Worm (Caenorhabditis elegans) whole organism, L2 larva: ENCODE results near the gene spp-4.
A peak's percentile ranks its signal among the peaks of the same experiment; 100 is the strongest.

ENCODE experiments used
- C34F6.9 ChIP-seq: fragments of 150-350 bp; optimal IDR thresholded peaks from 2 replicates; lab custom pipeline; 2014; ENCODE audit warnings: missing biosample characterization, missing genetic modification characterization
- F13H6.1 ChIP-seq: sonication (generic microtip); optimal IDR thresholded peaks from 2 replicates; lab custom pipeline; 2016; ENCODE audit warnings: missing genetic modification characterization, missing compliant biosample characterization
- R02D3.7 ChIP-seq: fragments of 150-350 bp; optimal IDR thresholded peaks from 2 replicates; lab custom pipeline; 2014; ENCODE audit warnings: missing biosample characterization, missing genetic modification characterization
- Y55F3AM.14 ChIP-seq: fragments of 200-800 bp; sonication (Bioruptor generic); optimal IDR thresholded peaks from 2 replicates; lab custom pipeline; 2018; ENCODE audit warnings: mild to moderate bottlenecking, missing genetic modification characterization, missing compliant biosample characterization
- ZK546.5 ChIP-seq: sonication (generic microtip); optimal IDR thresholded peaks from 2 replicates; lab custom pipeline; 2017; ENCODE audit warnings: missing biosample characterization, missing genetic modification characterization
- ama-1 ChIP-seq: fragments of 150-350 bp; optimal IDR thresholded peaks from 2 replicates; lab custom pipeline; 2018; ENCODE audit warnings: inconsistent platforms
- blmp-1 ChIP-seq: sonication (generic microtip); optimal IDR thresholded peaks from 2 replicates; lab custom pipeline; 2017; ENCODE audit warnings: missing genetic modification characterization, mild to moderate bottlenecking, missing compliant biosample characterization, antibody characterized with exemption, moderate library complexity; ENCODE audit not compliant: insufficient read depth
- ceh-16 ChIP-seq: fragments of 150-350 bp; optimal IDR thresholded peaks from 2 replicates; lab custom pipeline; 2014; ENCODE audit warnings: missing biosample characterization, missing genetic modification characterization
- crh-2 ChIP-seq: sonication (generic microtip); optimal IDR thresholded peaks from 2 replicates; lab custom pipeline; 2017; ENCODE audit warnings: missing biosample characterization, missing genetic modification characterization
- dmd-4 ChIP-seq: sonication (generic microtip); optimal IDR thresholded peaks from 2 replicates; lab custom pipeline; 2017; ENCODE audit warnings: missing biosample characterization, missing genetic modification characterization
- egl-27 ChIP-seq: sonication (generic microtip); optimal IDR thresholded peaks from 3 replicates; lab custom pipeline; 2017; ENCODE audit warnings: missing biosample characterization, missing genetic modification reagents, missing genetic modification characterization
- elt-1 ChIP-seq: fragments of 150-350 bp; optimal IDR thresholded peaks from 2 replicates; lab custom pipeline; 2014; ENCODE audit warnings: missing biosample characterization, missing genetic modification characterization
- elt-3 ChIP-seq: sonication (generic microtip); optimal IDR thresholded peaks from 2 replicates; lab custom pipeline; 2017; ENCODE audit warnings: missing biosample characterization, missing genetic modification characterization
- fos-1 ChIP-seq: fragments of 150-350 bp; optimal IDR thresholded peaks from 2 replicates; lab custom pipeline; 2014; ENCODE audit warnings: missing biosample characterization, missing genetic modification characterization
- gmeb-1 ChIP-seq: fragments of 150-350 bp; optimal IDR thresholded peaks from 2 replicates; lab custom pipeline; 2014; ENCODE audit warnings: missing biosample characterization, missing genetic modification characterization
- lin-11 ChIP-seq: fragments of 150-350 bp; sonication (generic microtip); optimal IDR thresholded peaks from 2 replicates; lab custom pipeline; 2014; ENCODE audit warnings: missing biosample characterization, missing genetic modification characterization, inconsistent platforms, mixed read lengths
- lin-13 ChIP-seq: fragments of 150-350 bp; optimal IDR thresholded peaks from 2 replicates; lab custom pipeline; 2014; ENCODE audit warnings: missing biosample characterization, missing genetic modification reagents, missing genetic modification characterization
- lin-39 ChIP-seq: fragments of 150-350 bp; optimal IDR thresholded peaks from 2 replicates; lab custom pipeline; 2014; ENCODE audit warnings: missing biosample characterization, missing genetic modification reagents, missing genetic modification characterization
- lsy-2 ChIP-seq, 2 experiments: fragments of 150-350 bp in 1 of 2; sonication (generic microtip) in 1 of 2; optimal IDR thresholded peaks; 2 replicates each; lab custom pipeline; 2014 to 2017; ENCODE audit warnings: missing biosample characterization in 2 of 2, missing genetic modification characterization in 2 of 2
- mbf-1 ChIP-seq: sonication (generic microtip); optimal IDR thresholded peaks from 2 replicates; lab custom pipeline; 2017; ENCODE audit warnings: missing biosample characterization, missing genetic modification characterization
- mdl-1 ChIP-seq, 2 experiments: fragments of 150-350 bp in 1 of 2; sonication (generic microtip) in 1 of 2; optimal IDR thresholded peaks; 2 replicates each; lab custom pipeline; 2017; ENCODE audit warnings: missing biosample characterization in 2 of 2, missing genetic modification characterization in 2 of 2
- nhr-10 ChIP-seq: sonication (generic microtip); optimal IDR thresholded peaks from 2 replicates; lab custom pipeline; 2017; ENCODE audit warnings: missing biosample characterization, missing genetic modification characterization
- nhr-11 ChIP-seq: fragments of 150-350 bp; optimal IDR thresholded peaks from 2 replicates; lab custom pipeline; 2014; ENCODE audit warnings: missing biosample characterization, missing genetic modification characterization
- nhr-12 ChIP-seq: fragments of 150-350 bp; optimal IDR thresholded peaks from 2 replicates; lab custom pipeline; 2014; ENCODE audit warnings: missing biosample characterization, missing genetic modification characterization
- nhr-129 ChIP-seq: fragments of 150-350 bp; optimal IDR thresholded peaks from 2 replicates; lab custom pipeline; 2014; ENCODE audit warnings: missing biosample characterization, missing genetic modification characterization
- nhr-21 ChIP-seq: fragments of 150-350 bp; optimal IDR thresholded peaks from 2 replicates; lab custom pipeline; 2014; ENCODE audit warnings: missing biosample characterization, missing genetic modification characterization
- nhr-23 ChIP-seq: fragments of 150-350 bp; optimal IDR thresholded peaks from 2 replicates; lab custom pipeline; 2014; ENCODE audit warnings: missing biosample characterization, missing genetic modification reagents, missing genetic modification characterization
- nhr-237 ChIP-seq: fragments of 150-350 bp; optimal IDR thresholded peaks from 2 replicates; lab custom pipeline; 2014; ENCODE audit warnings: missing biosample characterization, missing genetic modification characterization
- nhr-25 ChIP-seq: fragments of 150-350 bp; sonication (generic microtip); optimal IDR thresholded peaks from 3 replicates; lab custom pipeline; 2014; ENCODE audit warnings: missing biosample characterization, missing genetic modification characterization
- nhr-6 ChIP-seq: fragments of 150-350 bp; optimal IDR thresholded peaks from 2 replicates; lab custom pipeline; 2014; ENCODE audit warnings: missing biosample characterization, missing genetic modification characterization
- nhr-77 ChIP-seq: fragments of 150-350 bp; optimal IDR thresholded peaks from 2 replicates; lab custom pipeline; 2014; ENCODE audit warnings: missing biosample characterization, missing genetic modification characterization
- peb-1 ChIP-seq: fragments of 150-350 bp; optimal IDR thresholded peaks from 2 replicates; lab custom pipeline; 2014; ENCODE audit warnings: missing biosample characterization, missing genetic modification characterization
- skn-1 ChIP-seq: sonication (generic microtip); optimal IDR thresholded peaks from 2 replicates; lab custom pipeline; 2017; ENCODE audit warnings: missing biosample characterization, missing genetic modification characterization
- sma-3 ChIP-seq: sonication (generic microtip); optimal IDR thresholded peaks from 2 replicates; lab custom pipeline; 2016; ENCODE audit warnings: missing genetic modification reagents, missing genetic modification characterization, missing compliant biosample characterization
- sma-9 ChIP-seq, 2 experiments: fragments of 150-350 bp in 1 of 2; sonication (generic microtip) in 1 of 2; optimal IDR thresholded peaks; 2 replicates each; lab custom pipeline; 2014 to 2016; ENCODE audit warnings: missing genetic modification characterization in 2 of 2, mild to moderate bottlenecking in 1 of 2, missing biosample characterization in 1 of 2, missing compliant biosample characterization in 1 of 2, missing genetic modification reagents in 1 of 2, moderate library complexity in 1 of 2
- snpc-4 ChIP-seq: fragments of 150-350 bp; optimal IDR thresholded peaks from 2 replicates; lab custom pipeline; 2014; ENCODE audit warnings: missing biosample characterization, missing genetic modification characterization
- unc-39 ChIP-seq: fragments of 150-350 bp; optimal IDR thresholded peaks from 2 replicates; lab custom pipeline; 2014; ENCODE audit warnings: missing biosample characterization, missing genetic modification characterization
- unc-55 ChIP-seq: fragments of 150-350 bp; sonication (generic microtip); optimal IDR thresholded peaks from 3 replicates; lab custom pipeline; 2014; ENCODE audit warnings: missing biosample characterization, missing genetic modification reagents, missing genetic modification characterization
- unc-62 ChIP-seq: fragments of 150-350 bp; optimal IDR thresholded peaks from 2 replicates; lab custom pipeline; 2014; ENCODE audit warnings: missing biosample characterization, missing genetic modification reagents, missing genetic modification characterization
- zag-1 ChIP-seq: fragments of 150-350 bp; optimal IDR thresholded peaks from 2 replicates; lab custom pipeline; 2014; ENCODE audit warnings: missing biosample characterization, missing genetic modification characterization
- ztf-1 ChIP-seq: fragments of 200-800 bp; sonication (Bioruptor generic); conservative IDR thresholded peaks from 2 replicates; pipeline ENCODE4 v1.3.6; 2022; ENCODE audit warnings: missing genetic modification characterization, missing compliant biosample characterization
- ztf-4 ChIP-seq: fragments of 150-350 bp; optimal IDR thresholded peaks from 2 replicates; lab custom pipeline; 2014; ENCODE audit warnings: missing biosample characterization, missing genetic modification characterization

Gene spp-4

ce11 chrX:7330685-7331196, 12.2 kb upstream of the spp-4 start, which contains the start of gene ttr-30:
TSS of gene ttr-30 (plus strand) at chrX:7330949.
- TF ChIP-seq gmeb-1 (tag; lab: Kevin White, UChicago) (no peak), lin-13 (GFP tag; lab: Kevin White, UChicago) (no peak), sma-3 (GFP tag; lab: Kevin White, UChicago) (peak; percentile 64), elt-1 (tag; lab: Kevin White, UChicago) (no peak), nhr-12 (no peak), ama-1 (no peak), peb-1 (tag; lab: Kevin White, UChicago) (no peak), nhr-11 (no peak), blmp-1 (tag; lab: Kevin White, UChicago) (peak; percentile 80), snpc-4 (tag; lab: Kevin White, UChicago) (no peak), nhr-10 (tag; lab: Kevin White, UChicago) (no peak), nhr-25 (peak; percentile 67), R02D3.7 (tag; lab: Kevin White, UChicago) (no peak), lsy-2 (tag; optimal IDR thresholded peaks at IDR 0.05; lab: Kevin White, UChicago) (no peak), nhr-21 (no peak), nhr-23 (no peak), mbf-1 (tag; lab: Kevin White, UChicago) (no peak), nhr-6 (tag; lab: Kevin White, UChicago) (no peak), Y55F3AM.14 (GFP tag; lab: Kevin White, UChicago) (no peak), lin-11 (tag; lab: Kevin White, UChicago) (no peak), unc-55 (GFP tag; lab: Kevin White, UChicago) (no peak), elt-3 (tag; lab: Kevin White, UChicago) (no peak)

DNA sequence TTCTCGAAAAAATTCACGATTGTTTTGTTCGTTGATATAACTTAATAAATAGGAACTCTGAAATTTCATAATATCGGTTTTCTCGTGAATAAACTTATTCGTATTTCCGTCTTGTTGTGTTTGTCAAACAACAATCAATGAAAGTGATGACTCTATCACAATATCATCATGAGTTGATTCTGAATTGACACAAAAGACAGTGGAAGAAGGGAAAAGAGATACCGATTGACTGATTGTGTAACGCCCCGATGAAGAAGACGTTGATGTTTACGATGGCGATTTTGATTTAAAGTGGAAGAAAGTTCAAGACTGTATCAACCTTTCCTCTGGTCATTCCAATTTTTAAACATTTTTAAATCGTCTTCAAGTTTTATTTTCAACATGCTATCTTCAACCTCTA, 11.0 kb upstream of the spp-4 start, which contains the start of gene ttr-59:
Gene ttr-59 (plus strand): TSS at position 218 of the 400 bp plus-strand sequence.
- TF ChIP-seq nhr-25, result peak; percentile 51
- TF ChIP-seq sma-3 (GFP tag; lab: Kevin White, UChicago), result peak; percentile 65
- no peak for TF ChIP-seq mdl-1 (tag; optimal IDR thresholded peaks at IDR 0.05; lab: Kevin White, UChicago)
- no peak for TF ChIP-seq skn-1 (tag; lab: Kevin White, UChicago)
- TF ChIP-seq nhr-21, result peak; percentile 25
- peak; percentile 69 for TF ChIP-seq blmp-1 (tag; lab: Kevin White, UChicago)

DNA sequence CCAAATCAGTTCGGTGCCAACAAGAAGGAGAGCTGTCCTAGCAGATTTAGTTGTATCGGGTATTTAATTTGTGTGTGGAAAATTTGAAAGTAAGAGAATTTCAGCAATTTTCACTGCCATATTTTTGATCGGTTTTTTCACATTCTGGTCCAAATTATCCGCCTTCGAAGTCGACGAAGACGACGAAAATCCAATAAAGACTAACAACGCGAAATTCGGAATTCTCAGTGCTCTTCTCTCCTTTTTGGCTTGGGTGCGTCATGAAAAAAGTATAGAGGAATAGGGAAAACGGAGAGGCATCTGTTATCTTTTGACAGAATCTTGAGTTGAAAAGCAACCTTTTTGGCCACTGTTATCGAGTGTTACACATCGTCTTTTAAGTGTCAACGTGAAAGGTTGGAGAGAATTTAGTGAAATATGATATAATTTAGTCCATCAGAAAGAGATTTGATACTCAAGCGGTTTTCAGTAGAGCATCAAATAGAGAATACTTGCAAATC, 9.6 kb upstream of the spp-4 start:
- peak; percentile 20 for TF ChIP-seq unc-55 (GFP tag; lab: Kevin White, UChicago)
- no peak for TF ChIP-seq lin-13 (GFP tag; lab: Kevin White, UChicago)

DNA sequence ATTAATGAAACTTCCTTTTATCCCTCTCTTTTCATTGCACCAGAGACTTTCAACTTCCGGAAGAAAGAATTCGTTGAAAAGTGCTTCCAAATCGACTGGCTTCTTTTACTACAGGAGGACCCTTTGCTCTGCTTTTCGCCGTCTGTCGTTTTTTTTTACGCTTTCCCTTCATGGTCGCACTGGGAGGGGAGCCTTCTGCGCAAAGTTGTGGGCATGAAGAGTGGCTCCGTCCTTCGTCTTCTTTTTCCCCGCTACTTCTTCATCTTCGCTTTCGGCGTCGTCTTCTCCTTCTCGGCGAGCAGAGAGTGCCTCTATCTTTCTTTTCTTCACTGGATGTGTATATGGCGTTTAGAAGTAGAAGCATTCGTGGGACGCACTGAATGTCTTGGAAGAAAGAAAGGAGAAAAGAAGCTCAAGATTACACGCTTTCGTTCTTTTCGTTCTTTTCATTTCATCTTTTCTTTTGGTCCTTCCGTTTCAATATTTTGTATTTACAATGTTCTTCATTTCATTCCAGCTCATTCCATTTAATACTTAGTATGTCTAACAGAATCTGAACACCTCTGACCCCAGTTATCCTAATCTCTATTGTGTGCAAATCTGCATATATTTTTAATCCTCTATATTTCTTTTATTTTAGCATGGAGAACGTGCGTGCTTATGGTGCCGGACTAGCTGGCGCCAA, 8.6 kb upstream of the spp-4 start, which contains the start of gene sng-1:
Gene sng-1 (plus strand): TSS at position 635 of the 685 bp plus-strand sequence.
- TF ChIP-seq snpc-4 (tag; lab: Kevin White, UChicago) (no peak), nhr-77 (tag; lab: Kevin White, UChicago) (no peak), Y55F3AM.14 (GFP tag; lab: Kevin White, UChicago) (no peak), skn-1 (tag; lab: Kevin White, UChicago) (no peak), gmeb-1 (tag; lab: Kevin White, UChicago) (no peak), ztf-1 (GFP tag; lab: Robert Waterston, UW) (no peak), nhr-129 (tag; lab: Kevin White, UChicago) (peak; percentile 5), dmd-4 (tag; lab: Kevin White, UChicago) (no peak), elt-1 (tag; lab: Kevin White, UChicago) (no peak), unc-55 (GFP tag; lab: Kevin White, UChicago) (peak; percentile 23), ceh-16 (tag; lab: Kevin White, UChicago) (no peak), peb-1 (tag; lab: Kevin White, UChicago) (no peak), lin-39 (tag; lab: Kevin White, UChicago) (no peak), lsy-2 (tag; optimal IDR thresholded peaks at IDR 0.05; lab: Kevin White, UChicago) (peak in 1 of 2 experiments; percentile 13), unc-62 (GFP tag; lab: Kevin White, UChicago) (no peak), mdl-1 (tag; optimal IDR thresholded peaks at IDR 0.05; lab: Kevin White, UChicago) (no peak), lin-13 (GFP tag; lab: Kevin White, UChicago) (no peak), crh-2 (no peak), unc-39 (no peak), nhr-21 (no peak), nhr-10 (tag; lab: Kevin White, UChicago) (no peak), sma-9 (GFP tag; optimal IDR thresholded peaks at IDR 0.05; lab: Kevin White, UChicago) (no peak), sma-9 (tag; optimal IDR thresholded peaks at IDR 0.05; lab: Kevin White, UChicago) (no peak), C34F6.9 (tag; lab: Kevin White, UChicago) (peak; percentile 43), nhr-237 (tag; lab: Kevin White, UChicago) (no peak), nhr-11 (no peak), mbf-1 (tag; lab: Kevin White, UChicago) (no peak), egl-27 (no peak), lin-11 (tag; lab: Kevin White, UChicago) (no peak), ama-1 (no peak), F13H6.1 (tag; lab: Kevin White, UChicago) (peak; percentile 29), ZK546.5 (no peak), sma-3 (GFP tag; lab: Kevin White, UChicago) (no peak), blmp-1 (tag; lab: Kevin White, UChicago) (no peak), zag-1 (tag; lab: Kevin White, UChicago) (peak; percentile 40), ztf-4 (tag; lab: Kevin White, UChicago) (no peak), fos-1 (tag; lab: Kevin White, UChicago) (no peak)
